Worm (Caenorhabditis elegans) whole organism, L3 larva: ENCODE results near the gene F46H5.7.
A peak's percentile ranks its signal among the peaks of the same experiment; 100 is the strongest.

ENCODE experiments used
- R02D3.7 ChIP-seq: fragments of 150-350 bp; optimal IDR thresholded peaks from 2 replicates; lab custom pipeline; 2014; ENCODE audit warnings: missing biosample characterization, missing genetic modification characterization
- aly-2 ChIP-seq: fragments of 150-350 bp; optimal IDR thresholded peaks from 2 replicates; lab custom pipeline; 2014; ENCODE audit warnings: missing biosample characterization, missing genetic modification characterization
- ama-1 ChIP-seq: fragments of 150-350 bp; optimal IDR thresholded peaks from 2 replicates; lab custom pipeline; 2018
- ceh-28 ChIP-seq: fragments of 150-350 bp; optimal IDR thresholded peaks from 2 replicates; lab custom pipeline; 2014; ENCODE audit warnings: missing biosample characterization, missing genetic modification reagents, missing genetic modification characterization
- daf-12 ChIP-seq: fragments of 150-350 bp; optimal IDR thresholded peaks from 2 replicates; lab custom pipeline; 2014; ENCODE audit warnings: missing biosample characterization, missing genetic modification reagents, missing genetic modification characterization
- egl-27 ChIP-seq: sonication (generic microtip); optimal IDR thresholded peaks from 4 replicates; lab custom pipeline; 2017; ENCODE audit warnings: missing biosample characterization, missing genetic modification reagents, missing genetic modification characterization
- egl-5 ChIP-seq: fragments of 150-350 bp; optimal IDR thresholded peaks from 2 replicates; lab custom pipeline; 2017; ENCODE audit warnings: missing biosample characterization, missing genetic modification reagents, missing genetic modification characterization, inconsistent platforms
- elt-1 ChIP-seq: fragments of 150-350 bp; optimal IDR thresholded peaks from 2 replicates; lab custom pipeline; 2014; ENCODE audit warnings: missing biosample characterization, missing genetic modification characterization
- elt-2 ChIP-seq: sonication (generic microtip); optimal IDR thresholded peaks from 2 replicates; lab custom pipeline; 2016; ENCODE audit warnings: missing genetic modification reagents, mild to moderate bottlenecking, missing genetic modification characterization, missing compliant biosample characterization
- elt-3 ChIP-seq, 3 experiments: fragments of 150-350 bp in 1 of 3; sonication (generic microtip) in 2 of 3; optimal IDR thresholded peaks; 2 replicates in 2 of 3; 4 replicates in 1 of 3; lab custom pipeline; 2014 to 2017; ENCODE audit warnings: missing biosample characterization in 3 of 3, missing genetic modification characterization in 3 of 3
- fkh-10 ChIP-seq: sonication (generic microtip); optimal IDR thresholded peaks from 2 replicates; lab custom pipeline; 2017; ENCODE audit warnings: missing biosample characterization, missing genetic modification reagents, missing genetic modification characterization
- fkh-2 ChIP-seq: fragments of 150-350 bp; optimal IDR thresholded peaks from 2 replicates; lab custom pipeline; 2014; ENCODE audit warnings: missing biosample characterization, missing genetic modification reagents, missing genetic modification characterization
- fos-1 ChIP-seq: fragments of 150-350 bp; optimal IDR thresholded peaks from 2 replicates; lab custom pipeline; 2014; ENCODE audit warnings: missing biosample characterization, missing genetic modification characterization
- hmg-11 ChIP-seq: sonication (generic microtip); optimal IDR thresholded peaks from 2 replicates; lab custom pipeline; 2016; ENCODE audit warnings: missing genetic modification characterization, missing compliant biosample characterization
- jun-1 ChIP-seq: fragments of 150-350 bp; optimal IDR thresholded peaks from 2 replicates; lab custom pipeline; 2014; ENCODE audit warnings: missing biosample characterization, missing genetic modification reagents, missing genetic modification characterization
- lin-15B ChIP-seq: fragments of 150-350 bp; optimal IDR thresholded peaks from 2 replicates; lab custom pipeline; 2014; ENCODE audit warnings: missing biosample characterization, missing genetic modification characterization
- lin-39 ChIP-seq: fragments of 150-350 bp; optimal IDR thresholded peaks from 2 replicates; lab custom pipeline; 2018; ENCODE audit warnings: missing biosample characterization, missing genetic modification reagents, missing genetic modification characterization
- lsy-12 ChIP-seq: sonication (generic microtip); optimal IDR thresholded peaks from 2 replicates; lab custom pipeline; 2016; ENCODE audit warnings: mild to moderate bottlenecking, missing genetic modification characterization, missing compliant biosample characterization
- mdl-1 ChIP-seq: fragments of 150-350 bp; optimal IDR thresholded peaks from 2 replicates; lab custom pipeline; 2014; ENCODE audit warnings: missing biosample characterization, missing genetic modification characterization
- mml-1 ChIP-seq: fragments of 150-350 bp; sonication (generic microtip); optimal IDR thresholded peaks from 3 replicates; lab custom pipeline; 2014; ENCODE audit warnings: missing biosample characterization, missing genetic modification characterization
- nfya-1 ChIP-seq: sonication (generic microtip); optimal IDR thresholded peaks from 2 replicates; lab custom pipeline; 2017; ENCODE audit warnings: missing genetic modification characterization, mild to moderate bottlenecking, missing compliant biosample characterization, antibody characterized with exemption, moderate library complexity; ENCODE audit not compliant: insufficient read depth
- nhr-11 ChIP-seq: fragments of 150-350 bp; optimal IDR thresholded peaks from 2 replicates; lab custom pipeline; 2014; ENCODE audit warnings: missing biosample characterization, missing genetic modification characterization
- nhr-12 ChIP-seq: fragments of 150-350 bp; optimal IDR thresholded peaks from 2 replicates; lab custom pipeline; 2014; ENCODE audit warnings: missing biosample characterization, missing genetic modification characterization
- nhr-23 ChIP-seq: fragments of 150-350 bp; optimal IDR thresholded peaks from 2 replicates; lab custom pipeline; 2014; ENCODE audit warnings: missing biosample characterization, missing genetic modification reagents, missing genetic modification characterization
- nhr-25 ChIP-seq: sonication (generic microtip); optimal IDR thresholded peaks from 2 replicates; lab custom pipeline; 2017; ENCODE audit warnings: missing biosample characterization, missing genetic modification characterization
- nhr-43 ChIP-seq: sonication (generic microtip); optimal IDR thresholded peaks from 2 replicates; lab custom pipeline; 2016; ENCODE audit warnings: mild to moderate bottlenecking, missing genetic modification characterization, missing compliant biosample characterization; ENCODE audit not compliant: poor library complexity, severe bottlenecking
- nhr-67 ChIP-seq: fragments of 150-350 bp; optimal IDR thresholded peaks from 2 replicates; lab custom pipeline; 2014; ENCODE audit warnings: missing biosample characterization, missing genetic modification characterization
- nhr-76 ChIP-seq: fragments of 150-350 bp; sonication (generic microtip); optimal IDR thresholded peaks from 5 replicates; lab custom pipeline; 2014; ENCODE audit warnings: missing biosample characterization, missing genetic modification characterization
- nhr-77 ChIP-seq: fragments of 150-350 bp; optimal IDR thresholded peaks from 2 replicates; lab custom pipeline; 2014; ENCODE audit warnings: missing biosample characterization, missing genetic modification characterization
- pha-4 ChIP-seq: fragments of 150-350 bp; optimal IDR thresholded peaks from 2 replicates; lab custom pipeline; 2014; ENCODE audit warnings: missing biosample characterization, missing genetic modification reagents, missing genetic modification characterization
- pqm-1 ChIP-seq: fragments of 150-350 bp; optimal IDR thresholded peaks from 2 replicates; lab custom pipeline; 2017; ENCODE audit warnings: missing biosample characterization, missing genetic modification characterization, inconsistent platforms
- sea-2 ChIP-seq: fragments of 150-350 bp; sonication (generic microtip); optimal IDR thresholded peaks from 4 replicates; lab custom pipeline; 2014; ENCODE audit warnings: missing biosample characterization, missing genetic modification reagents, missing genetic modification characterization
- skn-1 ChIP-seq: fragments of 150-350 bp; optimal IDR thresholded peaks from 2 replicates; lab custom pipeline; 2014; ENCODE audit warnings: missing biosample characterization, missing genetic modification characterization
- snpc-4 ChIP-seq: fragments of 150-350 bp; optimal IDR thresholded peaks from 2 replicates; lab custom pipeline; 2014; ENCODE audit warnings: missing biosample characterization, missing genetic modification characterization
- tbx-2 ChIP-seq: sonication (generic microtip); optimal IDR thresholded peaks from 2 replicates; lab custom pipeline; 2016; ENCODE audit warnings: mild to moderate bottlenecking, missing genetic modification characterization, missing compliant biosample characterization
- unc-39 ChIP-seq: sonication (generic microtip); optimal IDR thresholded peaks from 4 replicates; lab custom pipeline; 2017; ENCODE audit warnings: missing biosample characterization, missing genetic modification characterization
- zag-1 ChIP-seq: fragments of 150-350 bp; optimal IDR thresholded peaks from 2 replicates; lab custom pipeline; 2014; ENCODE audit warnings: missing biosample characterization, missing genetic modification characterization
- ztf-11 ChIP-seq: fragments of 150-350 bp; optimal IDR thresholded peaks from 2 replicates; lab custom pipeline; 2014; ENCODE audit warnings: missing biosample characterization, missing genetic modification characterization

The F46H5.7 gene

DNA sequence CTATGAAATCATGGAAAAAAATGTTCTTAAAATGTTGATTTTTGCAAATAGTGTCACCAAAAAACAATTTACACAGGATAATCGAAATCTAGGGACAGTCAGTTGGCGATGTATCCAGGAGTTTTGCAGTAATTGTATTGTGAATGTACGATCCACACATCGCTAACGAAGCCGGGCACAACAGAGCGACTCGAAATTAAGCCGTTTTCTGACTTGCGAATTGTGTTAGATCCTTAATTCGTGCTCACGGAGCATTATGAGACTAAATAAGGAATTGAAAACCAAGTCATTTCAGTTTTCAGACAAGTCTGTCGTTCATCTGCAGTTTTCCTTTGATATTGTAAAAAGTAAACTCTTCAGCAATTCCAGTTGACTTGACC lies 8.7 kb downstream of the F46H5.7 start:
- TF ChIP-seq hmg-11 (no peak), lsy-12 (tag; lab: Kevin White, UChicago) (no peak), nhr-25 (tag; lab: Kevin White, UChicago) (no peak), daf-12 (tag; lab: Kevin White, UChicago) (no peak), elt-3 (tag; optimal IDR thresholded peaks at IDR 0.05; lab: Kevin White, UChicago) (no peak), lin-15B (tag; lab: Kevin White, UChicago) (no peak), unc-39 (tag; lab: Kevin White, UChicago) (no peak), nfya-1 (no peak), elt-2 (tag; lab: Kevin White, UChicago) (no peak), pqm-1 (tag; lab: Kevin White, UChicago) (no peak), egl-5 (tag; lab: Kevin White, UChicago) (no peak), elt-1 (tag; lab: Kevin White, UChicago) (no peak), nhr-12 (no peak), snpc-4 (tag; lab: Kevin White, UChicago) (no peak), fos-1 (tag; lab: Kevin White, UChicago) (no peak), nhr-43 (no peak), nhr-77 (tag; lab: Kevin White, UChicago) (no peak), nhr-11 (tag; lab: Kevin White, UChicago) (no peak)

DNA sequence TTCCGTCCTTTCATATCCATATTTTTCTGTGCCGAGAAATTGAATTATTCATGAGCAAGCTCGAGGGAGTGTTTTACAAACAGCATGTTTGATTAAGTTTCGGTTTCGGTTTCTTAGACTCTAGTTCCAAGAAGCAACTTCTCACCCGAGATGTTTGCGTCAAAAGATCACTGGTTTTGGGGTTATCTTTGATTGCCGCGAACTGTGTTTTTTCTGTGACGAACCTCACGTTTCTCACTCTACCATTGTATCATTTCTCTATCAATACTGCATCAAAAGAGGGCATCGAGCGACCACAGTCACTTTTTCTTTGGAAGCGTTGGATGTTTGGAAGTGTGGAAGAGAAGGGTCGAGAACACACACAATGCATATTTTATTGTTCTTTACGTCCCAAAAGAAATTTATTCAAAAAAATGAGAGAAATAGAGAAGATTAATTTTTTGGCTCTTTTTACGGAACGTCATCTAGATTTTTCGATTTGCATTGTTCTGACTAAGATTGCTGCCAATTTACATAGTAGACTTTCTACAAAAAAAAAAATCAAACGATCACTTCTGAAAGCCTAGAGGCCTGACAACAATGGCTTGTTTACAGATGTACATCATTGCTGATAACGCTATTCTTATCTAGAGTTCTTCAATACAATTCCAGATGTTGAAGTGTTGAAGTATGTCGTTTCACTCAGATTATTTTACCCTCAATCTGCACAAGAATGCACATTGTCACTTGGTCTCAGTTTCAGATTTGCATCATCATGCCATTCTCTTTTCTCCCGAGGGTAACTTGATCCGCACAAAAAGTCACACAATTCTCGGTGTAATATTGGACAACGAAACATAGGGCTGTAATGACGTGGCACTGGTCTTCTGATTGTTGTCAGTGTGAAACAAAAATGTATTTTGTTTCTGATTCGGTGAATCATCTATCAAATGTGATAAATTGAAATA lies 9.4 kb downstream of the F46H5.7 start:
- TF ChIP-seq elt-2 (tag; lab: Kevin White, UChicago) (peak; percentile 73), nhr-11 (tag; lab: Kevin White, UChicago) (no peak)

DNA sequence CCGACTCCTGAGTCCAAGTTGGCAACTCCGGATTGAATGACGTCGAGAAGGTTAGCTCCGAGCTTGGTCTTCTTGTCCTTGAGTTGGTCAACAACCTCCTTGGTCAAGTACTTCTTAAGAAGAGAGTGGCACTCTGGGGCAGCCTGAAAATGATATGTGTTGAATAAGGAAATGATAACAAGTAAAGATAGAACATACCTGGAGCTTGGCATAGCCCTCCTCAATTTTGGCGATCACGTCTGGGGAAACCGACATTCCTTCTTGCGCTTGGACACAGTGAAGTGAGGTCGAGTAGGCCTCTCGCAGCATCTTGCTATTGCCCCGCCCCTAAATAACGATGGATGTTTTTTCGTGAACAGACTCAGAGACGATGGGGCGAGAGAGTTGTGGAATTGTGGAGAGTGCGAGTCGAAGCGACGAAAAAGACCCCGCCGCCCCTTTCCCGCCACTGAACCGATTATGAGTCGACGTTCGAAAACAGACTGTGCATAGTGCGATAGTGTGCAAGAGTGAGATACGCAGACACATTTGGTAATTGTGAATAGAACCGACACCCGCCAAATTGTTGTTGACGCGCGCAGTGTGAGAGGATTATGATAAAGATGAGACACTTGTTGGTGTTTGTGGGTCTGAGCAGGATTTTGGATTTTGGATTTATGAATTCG lies 10.5 kb downstream of the F46H5.7 start:
- no peak for TF ChIP-seq egl-27 (tag; lab: Kevin White, UChicago)
- TF ChIP-seq pqm-1 (tag; lab: Kevin White, UChicago), result peak; percentile 31
- TF ChIP-seq elt-3 (tag; optimal IDR thresholded peaks at IDR 0.05; lab: Kevin White, UChicago), result no peak
- no peak for TF ChIP-seq tbx-2 (tag; lab: Kevin White, UChicago)
- peak; percentile 48 for TF ChIP-seq pha-4 (tag; lab: Kevin White, UChicago)
- TF ChIP-seq skn-1 (tag; lab: Kevin White, UChicago), result no peak
- peak; percentile 60 for TF ChIP-seq elt-2 (tag; lab: Kevin White, UChicago)
- TF ChIP-seq daf-12 (tag; lab: Kevin White, UChicago), result no peak
- no peak for TF ChIP-seq fos-1 (tag; lab: Kevin White, UChicago)
- peak; percentile 34 for TF ChIP-seq hmg-11
- TF ChIP-seq sea-2 (GFP tag; lab: Kevin White, UChicago), result no peak
- no peak for TF ChIP-seq R02D3.7 (tag; lab: Kevin White, UChicago)
- TF ChIP-seq ama-1, result peak; percentile 90
- no peak for TF ChIP-seq nhr-11 (tag; lab: Kevin White, UChicago)
- TF ChIP-seq zag-1 (tag; lab: Kevin White, UChicago), result no peak
- TF ChIP-seq jun-1 (tag; lab: Kevin White, UChicago), result peak; percentile 16
- peak; percentile 63 for TF ChIP-seq nfya-1
- no peak for TF ChIP-seq aly-2 (tag; lab: Kevin White, UChicago)
- no peak for TF ChIP-seq ztf-11 (tag; lab: Kevin White, UChicago)
- TF ChIP-seq nhr-23 (tag; lab: Kevin White, UChicago), result peak; percentile 27
- peak; percentile 17 for TF ChIP-seq snpc-4 (tag; lab: Kevin White, UChicago)
- no peak for TF ChIP-seq lsy-12 (tag; lab: Kevin White, UChicago)
- peak; percentile 13 for TF ChIP-seq nhr-43
- no peak for TF ChIP-seq fkh-10 (GFP tag; lab: Kevin White, UChicago)
- no peak for TF ChIP-seq ceh-28 (tag; lab: Kevin White, UChicago)
- TF ChIP-seq lin-39, result peak; percentile 66

DNA sequence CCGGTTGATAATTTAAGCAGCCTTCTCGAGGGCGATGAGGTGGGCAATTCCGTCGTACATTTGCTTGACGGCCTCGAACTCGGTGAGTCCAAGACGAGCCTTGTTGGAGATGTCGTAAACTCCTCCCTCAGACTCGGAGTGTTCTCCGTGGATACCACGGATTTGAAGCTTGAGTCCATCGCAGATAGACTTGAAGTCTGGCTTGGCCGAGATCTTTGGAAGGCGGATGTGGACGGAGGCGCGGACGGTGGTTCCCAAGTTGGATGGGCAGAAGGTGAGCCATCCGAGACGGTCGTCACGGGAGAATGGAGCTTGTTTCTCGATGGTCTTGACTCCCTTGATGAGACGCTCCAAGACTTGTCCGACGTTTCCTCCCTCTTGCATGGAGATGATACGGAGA lies 11.9 kb downstream of the F46H5.7 start:
- TF ChIP-seq nhr-43 (no peak), nhr-12 (no peak), elt-1 (tag; lab: Kevin White, UChicago) (no peak), mml-1 (no peak), ceh-28 (tag; lab: Kevin White, UChicago) (no peak), snpc-4 (tag; lab: Kevin White, UChicago) (no peak), tbx-2 (tag; lab: Kevin White, UChicago) (no peak), lin-39 (no peak), fkh-2 (no peak), nhr-23 (tag; lab: Kevin White, UChicago) (no peak), nhr-76 (tag; lab: Kevin White, UChicago) (no peak), ama-1 (no peak), lin-15B (tag; lab: Kevin White, UChicago) (no peak), aly-2 (tag; lab: Kevin White, UChicago) (no peak), nhr-67 (no peak), mdl-1 (tag; lab: Kevin White, UChicago) (no peak)
